Fruit fly (Drosophila melanogaster): ENCODE data around the gene CG42324.

- TF ChIP-seq CG9948 (tag; optimal IDR thresholded peaks at IDR 0.05) = peak; percentile 80
- TF ChIP-seq CG4496 (GFP tag; IDR thresholded peaks at IDR 0.05) = 0 out of 3 replicates have a peak, but pooled peaks have one; percentile 60
- 0 out of 2 replicates have a peak, but pooled peaks have one; percentile 28 for TF ChIP-seq CG32121 (GFP tag; IDR thresholded peaks at IDR 0.05)
- TF ChIP-seq CG14655 (GFP tag; optimal IDR thresholded peaks at IDR 0.05) = peak; percentile 90
- peak; percentile 90 for TF ChIP-seq CG8159 (tag; optimal IDR thresholded peaks at IDR 0.05)
- TF ChIP-seq EcR (GFP tag; optimal IDR thresholded peaks at IDR 0.05) = peak; percentile 39
- TF ChIP-seq CG15710 (tag; optimal IDR thresholded peaks at IDR 0.05) = peak; percentile 86
Measured at dm6 chr3L:3556409-3556808, 84.2 kb downstream of the CG42324 start.

Data from whole organism, pupa.